Fruit fly (Drosophila melanogaster): ENCODE results near the gene CG31249.

Gene CG31249

dm6 chr3R:17710900-17711645 is 24.2 kb upstream of the CG31249 start:
- TF ChIP-seq dsx (GFP tag; optimal IDR thresholded peaks at IDR 0.05; ENCODE audit: poor library complexity, severe bottlenecking): no peak
- peak; percentile 59 for TF ChIP-seq Eip78C (GFP tag)
- peak; percentile 20 for TF ChIP-seq CG1621 (tag; optimal IDR thresholded peaks at IDR 0.05)
- peak in 1 of 2 experiments; percentile 30 for TF ChIP-seq salr (GFP tag; optimal IDR thresholded peaks at IDR 0.05)
- TF ChIP-seq CG6163 (GFP tag; IDR thresholded peaks at IDR 0.05): peak; percentile 38; the same call in 1 of the 3 replicates
- no peak for TF ChIP-seq Gug (GFP tag; IDR thresholded peaks at IDR 0.05)
- peak; percentile 24 for TF ChIP-seq CG9139 (GFP tag; optimal IDR thresholded peaks at IDR 0.05)
- no peak for TF ChIP-seq Sox15 (GFP tag; optimal IDR thresholded peaks at IDR 0.05)
- peak; percentile 58 to 75 for TF ChIP-seq ss (GFP tag; optimal IDR thresholded peaks at IDR 0.05)
- TF ChIP-seq Eip75B (GFP tag; optimal IDR thresholded peaks at IDR 0.05): peak; percentile 17
- peak; percentile 64 for TF ChIP-seq CG6808 (GFP tag; optimal IDR thresholded peaks at IDR 0.05)
- TF ChIP-seq CG16779 (tag; optimal IDR thresholded peaks at IDR 0.05): peak; percentile 33
- TF ChIP-seq CG34406 (GFP tag; optimal IDR thresholded peaks at IDR 0.05): no peak
- TF ChIP-seq vri (GFP tag; optimal IDR thresholded peaks at IDR 0.05): peak; percentile 77
- TF ChIP-seq CG6792 (GFP tag; optimal IDR thresholded peaks at IDR 0.05): no peak
- no peak for TF ChIP-seq cyc (GFP tag; optimal IDR thresholded peaks at IDR 0.05)
- peak; percentile 1 for TF ChIP-seq net (GFP tag; optimal IDR thresholded peaks at IDR 0.05)
- no peak for TF ChIP-seq Lpt (GFP tag; optimal IDR thresholded peaks at IDR 0.05)
- TF ChIP-seq CG6854 (GFP tag; optimal IDR thresholded peaks at IDR 0.05): peak; percentile 63
- no peak for TF ChIP-seq CG3919 (GFP tag; optimal IDR thresholded peaks at IDR 0.05)
- no peak for TF ChIP-seq fd85E (GFP tag; optimal IDR thresholded peaks at IDR 0.05)
- TF ChIP-seq Met (GFP tag; optimal IDR thresholded peaks at IDR 0.05): peak; percentile 19

- no peak for TF ChIP-seq CG6854 (GFP tag; optimal IDR thresholded peaks at IDR 0.05)
- TF ChIP-seq CG4318 (GFP tag; optimal IDR thresholded peaks at IDR 0.05): no peak
- TF ChIP-seq CG8119 (GFP tag; IDR thresholded peaks at IDR 0.05): no peak
- TF ChIP-seq CG10669 (GFP tag; optimal IDR thresholded peaks at IDR 0.05): no peak
- TF ChIP-seq dsx (GFP tag; optimal IDR thresholded peaks at IDR 0.05; ENCODE audit: poor library complexity, severe bottlenecking): no peak
- no peak for TF ChIP-seq CG8319 (GFP tag; optimal IDR thresholded peaks at IDR 0.05)
- no peak for TF ChIP-seq CG16779 (tag; optimal IDR thresholded peaks at IDR 0.05)
- no peak for TF ChIP-seq CG31627 (GFP tag; optimal IDR thresholded peaks at IDR 0.05)
- TF ChIP-seq CG11294 (GFP tag; IDR thresholded peaks at IDR 0.05): no peak
- TF ChIP-seq Met (GFP tag; optimal IDR thresholded peaks at IDR 0.05): no peak
- peak; percentile 15 for TF ChIP-seq esn (GFP tag; optimal IDR thresholded peaks at IDR 0.05)
- TF ChIP-seq pdm3 (GFP tag; optimal IDR thresholded peaks at IDR 0.05): peak; percentile 9
- peak; percentile 32 for TF ChIP-seq Eip78C (GFP tag)
- no peak for TF ChIP-seq Blimp-1 (GFP tag; optimal IDR thresholded peaks at IDR 0.05)
- TF ChIP-seq Smox (GFP tag; optimal IDR thresholded peaks at IDR 0.05): no peak
- TF ChIP-seq CG1621 (tag; optimal IDR thresholded peaks at IDR 0.05): no peak
- TF ChIP-seq CG11762 (GFP tag; optimal IDR thresholded peaks at IDR 0.05; ENCODE audit: insufficient read depth): no peak
- TF ChIP-seq Sox102F (GFP tag; optimal IDR thresholded peaks at IDR 0.05): no peak
- no peak for TF ChIP-seq CG10631 (GFP tag; optimal IDR thresholded peaks at IDR 0.05)
- TF ChIP-seq Eip75B (GFP tag; optimal IDR thresholded peaks at IDR 0.05): no peak
- TF ChIP-seq lz (GFP tag; optimal IDR thresholded peaks at IDR 0.05): peak; percentile 6
Observed at dm6 chr3R:17710418-17710817, 23.5 kb upstream of the CG31249 start.

- TF ChIP-seq CG9139 (GFP tag; optimal IDR thresholded peaks at IDR 0.05) (no peak), Eip75B (GFP tag; optimal IDR thresholded peaks at IDR 0.05) (no peak), pdm3 (GFP tag; optimal IDR thresholded peaks at IDR 0.05) (no peak), CG8319 (GFP tag; optimal IDR thresholded peaks at IDR 0.05) (no peak), Sox14 (GFP tag; optimal IDR thresholded peaks at IDR 0.05) (no peak), dsx (GFP tag; optimal IDR thresholded peaks at IDR 0.05; ENCODE audit: poor library complexity, severe bottlenecking) (peak; percentile 93), fkh (GFP tag; optimal IDR thresholded peaks at IDR 0.05) (no peak)
Observed at dm6 chr3R:17709623-17710145, 22.8 kb upstream of the CG31249 start.
